Fruit fly (Drosophila melanogaster): ENCODE data around the gene CG18754.

The CG18754 gene

DNA sequence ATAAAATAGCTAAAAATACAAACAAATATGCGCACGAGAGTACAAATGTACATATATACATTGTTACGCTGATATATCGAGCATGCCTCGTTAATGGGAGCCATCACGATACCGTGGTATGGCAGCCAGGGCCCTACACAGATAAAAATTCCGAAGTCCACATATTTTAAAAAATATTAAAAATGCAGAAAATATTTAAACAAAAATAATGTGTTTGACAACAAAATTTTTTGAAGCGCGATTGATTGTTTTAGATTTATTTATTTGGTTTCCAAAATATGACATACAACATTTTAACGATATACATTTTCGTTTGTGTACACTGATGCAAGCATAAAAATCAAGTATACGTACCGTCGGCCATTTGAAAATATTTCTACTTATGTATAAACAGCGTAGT is 42.9 kb downstream of the CG18754 start (continued):
- TF ChIP-seq Sox100B (GFP tag; optimal IDR thresholded peaks at IDR 0.05): peak; percentile 62
- peak; percentile 13 for TF ChIP-seq sug (tag; optimal IDR thresholded peaks at IDR 0.05)
- peak; percentile 59 for TF ChIP-seq CG11696 (GFP tag; IDR thresholded peaks at IDR 0.05)
- TF ChIP-seq CG17361 (GFP tag; IDR thresholded peaks at IDR 0.05): peak; percentile 75
- no peak for TF ChIP-seq Sry-β (GFP tag; optimal IDR thresholded peaks at IDR 0.05)
- TF ChIP-seq ftz-f1 (GFP tag; optimal IDR thresholded peaks at IDR 0.05): no peak
- TF ChIP-seq CrebB (tag; optimal IDR thresholded peaks at IDR 0.05): peak; percentile 66
- peak; percentile 43; the same call in 1 of the 2 replicates for TF ChIP-seq danr (GFP tag; IDR thresholded peaks at IDR 0.05)
- TF ChIP-seq pnt (GFP tag; optimal IDR thresholded peaks at IDR 0.05): peak; percentile 49
- TF ChIP-seq Dip3 (GFP tag; optimal IDR thresholded peaks at IDR 0.05): peak; percentile 85
- peak; percentile 59 for TF ChIP-seq CG1602 (GFP tag; optimal IDR thresholded peaks at IDR 0.05)
- no peak for TF ChIP-seq zf30C (GFP tag; optimal IDR thresholded peaks at IDR 0.05)
- TF ChIP-seq CG5245 (GFP tag; optimal IDR thresholded peaks at IDR 0.05): peak; percentile 22
- TF ChIP-seq GATAe (GFP tag; conservative IDR thresholded peaks at IDR 0.05): peak; percentile 74
- TF ChIP-seq cato (GFP tag; optimal IDR thresholded peaks at IDR 0.05; ENCODE audit: borderline replicate concordance): peak; percentile 23
- 0 out of 2 replicates have a peak, but pooled peaks have one; percentile 34 for TF ChIP-seq wor (GFP tag; IDR thresholded peaks at IDR 0.05)
- TF ChIP-seq Ptx1 (GFP tag; IDR thresholded peaks at IDR 0.05): peak; percentile 86
- TF ChIP-seq CG13424 (tag; optimal IDR thresholded peaks at IDR 0.05): peak; percentile 63
- TF ChIP-seq yki (optimal IDR thresholded peaks at IDR 0.05): no peak
- peak; percentile 61 for TF ChIP-seq CG10654 (GFP tag; optimal IDR thresholded peaks at IDR 0.05)
- peak; percentile 58; the same call in 1 of the 2 replicates for TF ChIP-seq MBD-R2 (GFP tag; IDR thresholded peaks at IDR 0.05)
- TF ChIP-seq CG7928 (GFP tag; optimal IDR thresholded peaks at IDR 0.05): peak; percentile 55
- TF ChIP-seq da (GFP tag; optimal IDR thresholded peaks at IDR 0.05): no peak
- peak; percentile 64 for TF ChIP-seq CG18764 (GFP tag; optimal IDR thresholded peaks at IDR 0.05)
- TF ChIP-seq CG11723 (GFP tag; optimal IDR thresholded peaks at IDR 0.05): peak; percentile 36
- TF ChIP-seq Awh (GFP tag; IDR thresholded peaks at IDR 0.05): 0 out of 2 replicates have a peak, but pooled peaks have one; percentile 46
- TF ChIP-seq CG18476 (GFP tag; optimal IDR thresholded peaks at IDR 0.05): peak; percentile 65
- TF ChIP-seq CG2875 (GFP tag; optimal IDR thresholded peaks at IDR 0.05): no peak
- no peak for TF ChIP-seq ab (GFP tag; optimal IDR thresholded peaks at IDR 0.05)
- TF ChIP-seq CG12769 (tag; optimal IDR thresholded peaks at IDR 0.05): peak; percentile 82
- TF ChIP-seq hkb (optimal IDR thresholded peaks at IDR 0.05): no peak
- peak; percentile 89 for TF ChIP-seq hkb (GFP tag; IDR thresholded peaks at IDR 0.05)
- peak; percentile 72 for TF ChIP-seq CG4730 (GFP tag; IDR thresholded peaks at IDR 0.05)
- peak; percentile 82 for TF ChIP-seq ind (GFP tag; optimal IDR thresholded peaks at IDR 0.05)
- peak; percentile 61 for TF ChIP-seq tio (GFP tag; optimal IDR thresholded peaks at IDR 0.05)
- TF ChIP-seq CG10543 (GFP tag; optimal IDR thresholded peaks at IDR 0.05): no peak
- peak; percentile 29 for TF ChIP-seq D19A (tag; optimal IDR thresholded peaks at IDR 0.05)
- peak; percentile 29 for TF ChIP-seq Atf-2 (GFP tag; optimal IDR thresholded peaks at IDR 0.05)
- TF ChIP-seq NfI (GFP tag; optimal IDR thresholded peaks at IDR 0.05): peak; percentile 65
- peak; percentile 86 for TF ChIP-seq CG14014 (GFP tag; IDR thresholded peaks at IDR 0.05)
- no peak for TF ChIP-seq cad (GFP tag; optimal IDR thresholded peaks at IDR 0.05)
- no peak for TF ChIP-seq CG17186 (GFP tag; optimal IDR thresholded peaks at IDR 0.05)
- TF ChIP-seq CG3281 (GFP tag; optimal IDR thresholded peaks at IDR 0.05): peak; percentile 93
- no peak for TF ChIP-seq h (optimal IDR thresholded peaks at IDR 0.05)
- TF ChIP-seq tap (tag; optimal IDR thresholded peaks at IDR 0.05): peak; percentile 63
- peak; percentile 22 for TF ChIP-seq sima (GFP tag; optimal IDR thresholded peaks at IDR 0.05)
- TF ChIP-seq Fer2 (tag; optimal IDR thresholded peaks at IDR 0.05): peak; percentile 45
- peak; percentile 81 for TF ChIP-seq stc (GFP tag; IDR thresholded peaks at IDR 0.05)
- TF ChIP-seq dm (GFP tag; optimal IDR thresholded peaks at IDR 0.05): peak; percentile 48
- peak; percentile 3 for TF ChIP-seq CG11398 (GFP tag; optimal IDR thresholded peaks at IDR 0.05)
- TF ChIP-seq unpg (GFP tag; optimal IDR thresholded peaks at IDR 0.05): peak; percentile 82
- TF ChIP-seq CG18262 (tag; optimal IDR thresholded peaks at IDR 0.05): peak; percentile 65
- TF ChIP-seq Dref (GFP tag; IDR thresholded peaks at IDR 0.05): no peak
